Worm (Caenorhabditis elegans): ENCODE results near the gene C49C3.10.

C49C3.10 gene

DNA sequence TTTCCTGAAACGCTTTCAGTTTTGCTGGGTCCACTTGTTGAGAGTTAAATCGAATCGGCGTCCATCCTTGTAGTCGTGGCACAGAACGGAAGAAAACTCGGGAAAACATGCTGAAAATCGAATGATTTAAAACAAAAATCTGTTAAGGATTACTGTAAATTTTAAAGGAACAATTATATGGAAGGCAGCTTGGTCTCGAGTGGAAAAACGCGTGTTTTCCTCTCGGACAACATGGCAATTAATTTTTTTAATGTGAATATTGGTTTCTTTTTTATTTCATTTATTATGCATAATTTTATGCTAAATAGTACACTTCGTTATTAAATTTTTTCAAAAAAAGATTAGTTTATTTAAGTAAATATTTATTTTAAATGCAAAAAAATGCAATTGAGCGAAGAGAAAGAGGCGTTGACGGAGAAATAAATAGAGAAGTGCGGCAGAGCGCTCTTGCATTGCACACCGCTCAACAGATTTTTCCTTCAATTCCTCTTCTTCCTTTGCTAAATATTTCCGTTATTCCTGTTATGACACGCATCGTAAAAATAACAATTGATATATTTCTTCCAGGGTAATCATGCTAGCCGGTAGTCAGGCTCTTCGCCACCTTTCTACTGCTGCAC is 41.4 kb upstream of the C49C3.10 start, which contains the start of the genes C30H6.9 and dlat-2:
C30H6.9 (minus strand) TSS at position 110 of the 620 bp plus-strand sequence.
dlat-2 (plus strand) TSS at position 566 of the 620 bp plus-strand sequence.
- no peak for TF ChIP-seq unc-39 (tag; optimal IDR thresholded peaks at IDR 0.05)
- no peak for TF ChIP-seq nhr-11 (tag; optimal IDR thresholded peaks at IDR 0.05)
- no peak for TF ChIP-seq nhr-76 (tag; optimal IDR thresholded peaks at IDR 0.05)
- TF ChIP-seq elt-2 (tag; optimal IDR thresholded peaks at IDR 0.05): peak; percentile 8
- no peak for TF ChIP-seq ceh-28 (tag; optimal IDR thresholded peaks at IDR 0.05)
- no peak for TF ChIP-seq skn-1 (tag; optimal IDR thresholded peaks at IDR 0.05)
- no peak for TF ChIP-seq nhr-67 (tag; optimal IDR thresholded peaks at IDR 0.05)
- peak; percentile 24 for TF ChIP-seq hmg-11 (tag; optimal IDR thresholded peaks at IDR 0.05)
- TF ChIP-seq egl-5 (tag; optimal IDR thresholded peaks at IDR 0.05): no peak
- no peak for TF ChIP-seq fkh-10 (GFP tag; optimal IDR thresholded peaks at IDR 0.05)
- no peak for TF ChIP-seq mml-1 (tag; optimal IDR thresholded peaks at IDR 0.05)
- no peak for TF ChIP-seq ama-1 (optimal IDR thresholded peaks at IDR 0.05)
- no peak for TF ChIP-seq nhr-25 (tag; optimal IDR thresholded peaks at IDR 0.05)
- TF ChIP-seq ceh-82 (tag; optimal IDR thresholded peaks at IDR 0.05): no peak
- TF ChIP-seq snpc-4 (tag; optimal IDR thresholded peaks at IDR 0.05): peak; percentile 43
- no peak for TF ChIP-seq daf-12 (tag; optimal IDR thresholded peaks at IDR 0.05)
- no peak for TF ChIP-seq sea-2 (GFP tag; optimal IDR thresholded peaks at IDR 0.05)
- TF ChIP-seq ceh-9 (tag; optimal IDR thresholded peaks at IDR 0.05): no peak
- no peak for TF ChIP-seq tbx-2 (tag; optimal IDR thresholded peaks at IDR 0.05)
- TF ChIP-seq ZK546.5 (tag; optimal IDR thresholded peaks at IDR 0.05): no peak
- no peak for TF ChIP-seq nhr-237 (tag; optimal IDR thresholded peaks at IDR 0.05)
- TF ChIP-seq nhr-23 (tag; optimal IDR thresholded peaks at IDR 0.05): no peak
- TF ChIP-seq R02D3.7 (tag; optimal IDR thresholded peaks at IDR 0.05): no peak
- TF ChIP-seq ztf-4 (tag; optimal IDR thresholded peaks at IDR 0.05): no peak
- no peak for TF ChIP-seq pqm-1 (tag; optimal IDR thresholded peaks at IDR 0.05)
- TF ChIP-seq lin-15B (tag; optimal IDR thresholded peaks at IDR 0.05): peak; percentile 71
- no peak for TF ChIP-seq elt-1 (tag; optimal IDR thresholded peaks at IDR 0.05)
- no peak for TF ChIP-seq fos-1 (tag; optimal IDR thresholded peaks at IDR 0.05)
- TF ChIP-seq lsy-12 (tag; optimal IDR thresholded peaks at IDR 0.05): no peak
- TF ChIP-seq zag-1 (tag; optimal IDR thresholded peaks at IDR 0.05): no peak
- no peak for TF ChIP-seq mdl-1 (tag; optimal IDR thresholded peaks at IDR 0.05)
- peak; percentile 94 for TF ChIP-seq pha-4 (tag; optimal IDR thresholded peaks at IDR 0.05)
- no peak for TF ChIP-seq lin-39 (tag; optimal IDR thresholded peaks at IDR 0.05)
- TF ChIP-seq ztf-11 (tag; optimal IDR thresholded peaks at IDR 0.05): no peak
- no peak for TF ChIP-seq nhr-12 (tag; optimal IDR thresholded peaks at IDR 0.05)
- TF ChIP-seq nfya-1 (tag; optimal IDR thresholded peaks at IDR 0.05; ENCODE audit: insufficient read depth): peak; percentile 24

DNA sequence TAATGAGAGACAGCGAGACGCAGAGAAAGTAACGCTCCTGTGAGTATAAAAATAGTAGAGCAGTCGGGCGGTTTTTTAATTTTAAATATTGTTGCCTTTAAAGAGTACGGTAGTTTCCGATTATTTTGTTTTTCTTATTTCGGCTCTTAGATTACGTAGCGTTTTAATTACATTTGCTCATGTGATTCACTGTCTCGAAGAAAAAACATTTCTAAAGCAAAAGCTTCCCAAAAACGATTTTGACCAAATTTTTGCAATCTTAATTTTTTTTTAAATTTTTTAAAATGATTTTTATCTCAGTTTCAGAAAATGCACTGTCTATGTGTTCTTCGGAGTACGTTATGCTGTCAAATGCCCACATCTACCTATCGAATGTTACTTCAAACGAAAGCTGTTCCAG is 37.4 kb upstream of the C49C3.10 start, which contains the start of gene haf-1:
haf-1 (plus strand) TSS at position 301 of the 400 bp plus-strand sequence.
- peak; percentile 43 for TF ChIP-seq pha-4 (tag; optimal IDR thresholded peaks at IDR 0.05)
- TF ChIP-seq ceh-82 (tag; optimal IDR thresholded peaks at IDR 0.05): no peak
- TF ChIP-seq pqm-1 (tag; optimal IDR thresholded peaks at IDR 0.05): peak; percentile 45

DNA sequence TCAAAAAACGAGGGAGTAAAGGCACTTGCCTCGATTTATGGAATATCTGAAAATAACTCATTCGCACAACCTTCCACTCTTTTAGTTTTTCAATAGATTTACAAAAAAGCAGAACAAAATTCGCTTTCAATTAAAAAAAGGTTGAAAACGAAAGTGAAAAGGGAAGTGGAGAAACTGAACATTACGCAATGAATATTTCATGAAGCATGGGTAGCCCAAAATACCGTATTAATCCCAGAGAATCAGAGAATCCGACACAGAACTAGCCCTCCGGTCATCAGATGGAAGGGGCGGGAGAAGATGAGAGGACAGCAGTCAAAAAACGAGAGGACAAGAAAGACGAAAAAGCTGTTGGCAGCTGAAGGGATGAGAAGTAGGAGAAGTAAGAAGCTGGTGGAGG is 32.7 kb upstream of the C49C3.10 start, which contains the start of gene C30H6.5:
C30H6.5 (plus strand) TSS at position 301 of the 400 bp plus-strand sequence.
- TF ChIP-seq tbx-2 (tag; optimal IDR thresholded peaks at IDR 0.05) (no peak), ceh-9 (tag; optimal IDR thresholded peaks at IDR 0.05) (no peak), skn-1 (tag; optimal IDR thresholded peaks at IDR 0.05) (no peak), mdl-1 (tag; optimal IDR thresholded peaks at IDR 0.05) (no peak), elt-1 (tag; optimal IDR thresholded peaks at IDR 0.05) (no peak), snpc-4 (tag; optimal IDR thresholded peaks at IDR 0.05) (no peak), nfya-1 (tag; optimal IDR thresholded peaks at IDR 0.05; ENCODE audit: insufficient read depth) (no peak), egl-27 (tag; optimal IDR thresholded peaks at IDR 0.05) (no peak), nhr-11 (tag; optimal IDR thresholded peaks at IDR 0.05) (no peak), unc-39 (tag; optimal IDR thresholded peaks at IDR 0.05) (no peak)

DNA sequence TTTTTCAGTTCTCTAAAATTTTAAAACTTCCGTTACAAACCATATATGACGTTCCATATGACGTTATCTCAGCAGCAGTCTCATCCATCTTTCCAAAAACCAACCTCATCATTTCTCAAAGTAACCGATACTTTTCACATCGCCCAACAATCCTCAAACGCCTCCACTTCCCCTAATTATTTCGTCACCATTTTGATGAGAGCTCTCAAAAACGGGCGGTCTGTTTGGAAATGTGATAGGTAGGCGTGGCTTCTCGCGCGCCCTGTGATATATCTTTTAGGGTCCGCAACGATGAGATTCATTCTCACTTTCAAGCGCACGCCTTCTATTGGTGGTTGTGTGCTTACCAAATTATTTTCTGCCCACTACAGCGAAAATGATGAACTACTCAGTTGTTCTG is 29.5 kb upstream of the C49C3.10 start, which contains the start of gene trh-1:
trh-1 (plus strand) TSS at position 301 of the 400 bp plus-strand sequence.
- TF ChIP-seq pha-4 (tag; optimal IDR thresholded peaks at IDR 0.05) (no peak), ZK546.5 (tag; optimal IDR thresholded peaks at IDR 0.05) (no peak), mdl-1 (tag; optimal IDR thresholded peaks at IDR 0.05) (no peak), elt-1 (tag; optimal IDR thresholded peaks at IDR 0.05) (no peak), unc-62 (GFP tag; optimal IDR thresholded peaks at IDR 0.05) (no peak), aly-2 (tag; optimal IDR thresholded peaks at IDR 0.05) (no peak), ceh-16 (tag; optimal IDR thresholded peaks at IDR 0.05) (no peak), lsy-12 (tag; optimal IDR thresholded peaks at IDR 0.05) (no peak), nfya-1 (tag; optimal IDR thresholded peaks at IDR 0.05; ENCODE audit: insufficient read depth) (no peak)

All from whole organism, L3 larva.